Worm (Caenorhabditis elegans) whole organism, young adult: ENCODE measurements around the gene vps-45.

Experiments used
- B0261.1 ChIP-seq: sonication (generic microtip); optimal IDR thresholded peaks from 2 replicates; lab custom pipeline; 2016; ENCODE audit warnings: mild to moderate bottlenecking, missing genetic modification characterization, moderate library complexity, missing compliant biosample characterization
- C06A6.2 ChIP-seq: fragments of 200-800 bp; sonication (Bioruptor generic); conservative IDR thresholded peaks from 2 replicates; pipeline ENCODE4 v1.3.6; 2022; ENCODE audit warnings: missing genetic modification characterization, missing compliant biosample characterization
- F37B4.10 ChIP-seq: fragments of 200-800 bp; sonication (Bioruptor generic); IDR thresholded peaks from 2 replicates; pipeline ENCODE4 v1.3.6; 2022; ENCODE audit warnings: missing genetic modification characterization, missing compliant biosample characterization
- F39B2.1 ChIP-seq: fragments of 200-800 bp; sonication (Bioruptor generic); IDR thresholded peaks from 2 replicates; pipeline ENCODE4 v1.3.6; 2022; ENCODE audit warnings: missing genetic modification reagents, missing genetic modification characterization, missing compliant biosample characterization
- F49E8.2 ChIP-seq: sonication (generic microtip); optimal IDR thresholded peaks from 3 replicates; lab custom pipeline; 2017; ENCODE audit warnings: missing genetic modification characterization, mild to moderate bottlenecking, missing compliant biosample characterization, antibody characterized with exemption, moderate library complexity; ENCODE audit not compliant: insufficient read depth
- F55B11.4 ChIP-seq: sonication (generic microtip); optimal IDR thresholded peaks from 2 replicates; lab custom pipeline; 2016; ENCODE audit warnings: missing compliant biosample characterization, missing genetic modification characterization, borderline replicate concordance; ENCODE audit not compliant: insufficient read depth
- F57C9.4 ChIP-seq: sonication (generic microtip); optimal IDR thresholded peaks from 2 replicates; lab custom pipeline; 2017; ENCODE audit warnings: mild to moderate bottlenecking, missing genetic modification characterization, missing compliant biosample characterization
- K11D2.4 ChIP-seq: fragments of 200-800 bp; sonication (Bioruptor generic); IDR thresholded peaks from 2 replicates; pipeline ENCODE4 v1.3.6; 2022; ENCODE audit warnings: missing genetic modification reagents, missing genetic modification characterization, missing compliant biosample characterization
- T26A5.8 ChIP-seq: sonication (generic microtip); optimal IDR thresholded peaks from 2 replicates; lab custom pipeline; 2016; ENCODE audit warnings: missing genetic modification characterization, missing compliant biosample characterization
- Y53F4B.3 ChIP-seq: fragments of 200-800 bp; sonication (Bioruptor generic); IDR thresholded peaks from 2 replicates; pipeline ENCODE4 v1.3.6; 2022; ENCODE audit warnings: missing genetic modification reagents, missing genetic modification characterization, missing compliant biosample characterization
- Y56A3A.18 ChIP-seq: fragments of 200-800 bp; sonication (Bioruptor generic); IDR thresholded peaks from 2 replicates; pipeline ENCODE4 v1.3.6; 2022; ENCODE audit warnings: missing genetic modification reagents, missing genetic modification characterization, missing compliant biosample characterization
- Y67H2A.10 ChIP-seq: fragments of 200-800 bp; sonication (Bioruptor generic); conservative IDR thresholded peaks from 2 replicates; pipeline ENCODE4 v1.3.6; 2022; ENCODE audit warnings: missing genetic modification reagents, missing genetic modification characterization, missing compliant biosample characterization
- Y95B8A.8 ChIP-seq: fragments of 200-800 bp; sonication (Bioruptor generic); IDR thresholded peaks from 2 replicates; pipeline ENCODE4 v1.3.6; 2022; ENCODE audit warnings: missing genetic modification reagents, missing genetic modification characterization, missing compliant biosample characterization
- akir-1 ChIP-seq: fragments of 200-800 bp; sonication (Bioruptor generic); optimal IDR thresholded peaks from 2 replicates; lab custom pipeline; 2018; ENCODE audit warnings: mild to moderate bottlenecking, missing genetic modification characterization, moderate library complexity, missing compliant biosample characterization
- attf-5 ChIP-seq: fragments of 200-800 bp; sonication (Bioruptor generic); optimal IDR thresholded peaks from 2 replicates; lab custom pipeline; 2018; ENCODE audit warnings: mild to moderate bottlenecking, missing genetic modification characterization, missing compliant biosample characterization
- bed-2 ChIP-seq: fragments of 200-800 bp; sonication (Bioruptor generic); IDR thresholded peaks from 2 replicates; pipeline ENCODE4 v1.3.6; 2022; ENCODE audit warnings: missing genetic modification reagents, missing genetic modification characterization, missing compliant biosample characterization
- ceh-27 ChIP-seq: fragments of 200-800 bp; sonication (Bioruptor generic); optimal IDR thresholded peaks from 2 replicates; lab custom pipeline; 2018; ENCODE audit warnings: mild to moderate bottlenecking, missing genetic modification characterization, moderate library complexity, missing compliant biosample characterization
- dpl-1 ChIP-seq: fragments of 150-350 bp; optimal IDR thresholded peaks from 2 replicates; lab custom pipeline; 2014; ENCODE audit warnings: missing biosample characterization, missing genetic modification reagents, missing genetic modification characterization
- egl-44 ChIP-seq: fragments of 200-800 bp; sonication (Bioruptor generic); IDR thresholded peaks from 2 replicates; pipeline ENCODE4 v1.3.6; 2022; ENCODE audit warnings: missing genetic modification reagents, missing genetic modification characterization, missing compliant biosample characterization
- egrh-3 ChIP-seq: fragments of 200-800 bp; sonication (Bioruptor generic); IDR thresholded peaks from 2 replicates; pipeline ENCODE4 v1.3.6; 2022; ENCODE audit warnings: missing genetic modification reagents, missing genetic modification characterization, missing compliant biosample characterization
- ets-4 ChIP-seq: fragments of 200-800 bp; sonication (Bioruptor generic); optimal IDR thresholded peaks from 2 replicates; lab custom pipeline; 2018; ENCODE audit warnings: mild to moderate bottlenecking, missing genetic modification characterization, missing compliant biosample characterization
- fkh-3 ChIP-seq: sonication (generic microtip); optimal IDR thresholded peaks from 2 replicates; lab custom pipeline; 2016; ENCODE audit warnings: mild to moderate bottlenecking, missing genetic modification characterization, missing compliant biosample characterization
- hlh-26 ChIP-seq: fragments of 200-800 bp; sonication (Bioruptor generic); conservative IDR thresholded peaks from 2 replicates; pipeline ENCODE4 v1.3.6; 2022; ENCODE audit warnings: missing genetic modification reagents, missing genetic modification characterization, missing compliant biosample characterization
- hmg-1.2 ChIP-seq: fragments of 200-800 bp; sonication (Bioruptor generic); IDR thresholded peaks from 2 replicates; pipeline ENCODE4 v1.3.6; 2022; ENCODE audit warnings: missing genetic modification reagents, missing genetic modification characterization, missing compliant biosample characterization
- hmg-20 ChIP-seq: fragments of 200-800 bp; sonication (Bioruptor generic); IDR thresholded peaks from 2 replicates; pipeline ENCODE4 v1.3.6; 2022; ENCODE audit warnings: missing genetic modification reagents, missing genetic modification characterization, missing compliant biosample characterization
- let-526 ChIP-seq: fragments of 200-800 bp; sonication (Bioruptor generic); IDR thresholded peaks from 2 replicates; pipeline ENCODE4 v1.3.6; 2022; ENCODE audit warnings: missing genetic modification reagents, missing genetic modification characterization, missing compliant biosample characterization
- lin-35 ChIP-seq, 3 experiments: fragments of 150-350 bp in 2 of 3; sonication (generic microtip) in 1 of 3; optimal IDR thresholded peaks; 2 replicates each; lab custom pipeline; 2014 to 2018; ENCODE audit warnings: missing biosample characterization in 3 of 3, missing genetic modification characterization in 3 of 3, missing genetic modification reagents in 3 of 3
- lsl-1 ChIP-seq: fragments of 200-800 bp; sonication (Bioruptor generic); optimal IDR thresholded peaks from 2 replicates; lab custom pipeline; 2018; ENCODE audit warnings: mild to moderate bottlenecking, missing genetic modification characterization, moderate library complexity, missing compliant biosample characterization
- mcd-1 ChIP-seq: fragments of 200-800 bp; sonication (Bioruptor generic); IDR thresholded peaks from 2 replicates; pipeline ENCODE4 v1.3.6; 2022; ENCODE audit warnings: missing genetic modification reagents, missing genetic modification characterization, missing compliant biosample characterization
- mel-28 ChIP-seq: sonication (generic microtip); optimal IDR thresholded peaks from 2 replicates; lab custom pipeline; 2016; ENCODE audit warnings: borderline replicate concordance, mild to moderate bottlenecking, missing genetic modification characterization, missing compliant biosample characterization
- mes-4 ChIP-seq: sonication (generic microtip); optimal IDR thresholded peaks from 2 replicates; lab custom pipeline; 2016; ENCODE audit warnings: missing genotype, missing genetic modification characterization, missing compliant biosample characterization
- nfya-1 ChIP-seq: sonication (generic microtip); optimal IDR thresholded peaks from 2 replicates; lab custom pipeline; 2017; ENCODE audit warnings: antibody characterized with exemption, missing compliant biosample characterization, missing genetic modification characterization, borderline replicate concordance; ENCODE audit not compliant: insufficient read depth
- nfyb-1 ChIP-seq: fragments of 200-800 bp; sonication (Bioruptor generic); IDR thresholded peaks from 2 replicates; pipeline ENCODE4 v1.3.6; 2022; ENCODE audit warnings: missing genetic modification reagents, missing genetic modification characterization, missing compliant biosample characterization
- nhr-120 ChIP-seq: fragments of 200-800 bp; sonication (Bioruptor generic); IDR thresholded peaks from 2 replicates; pipeline ENCODE4 v1.3.6; 2022; ENCODE audit warnings: missing genetic modification characterization, missing compliant biosample characterization
- nhr-179 ChIP-seq: sonication (generic microtip); optimal IDR thresholded peaks from 2 replicates; lab custom pipeline; 2016; ENCODE audit warnings: mild to moderate bottlenecking, missing genetic modification characterization, missing compliant biosample characterization
- snpc-4 ChIP-seq, 5 experiments: fragments of 150-350 bp in 1 of 5; sonication (generic microtip) in 4 of 5; optimal IDR thresholded peaks; 2 replicates each; lab custom pipeline; 2014 to 2018; ENCODE audit warnings: missing genetic modification characterization in 5 of 5, missing biosample characterization in 3 of 5, antibody characterized with exemption in 2 of 5, mild to moderate bottlenecking in 2 of 5, missing compliant biosample characterization in 2 of 5, missing genotype in 2 of 5, moderate library complexity in 2 of 5, missing genetic modification reagents in 1 of 5
- sptf-2 ChIP-seq: fragments of 200-800 bp; sonication (Bioruptor generic); optimal IDR thresholded peaks from 2 replicates; lab custom pipeline; 2018; ENCODE audit warnings: mild to moderate bottlenecking, missing genetic modification characterization, missing compliant biosample characterization
- unc-62 ChIP-seq: fragments of 150-350 bp; optimal IDR thresholded peaks from 2 replicates; lab custom pipeline; 2014; ENCODE audit warnings: missing biosample characterization, missing genetic modification reagents, missing genetic modification characterization
- zfh-2 ChIP-seq: fragments of 200-800 bp; sonication (Bioruptor generic); conservative IDR thresholded peaks from 2 replicates; pipeline ENCODE4 v1.3.6; 2022; ENCODE audit warnings: missing genetic modification reagents, missing genetic modification characterization, missing compliant biosample characterization
- ztf-3 ChIP-seq: fragments of 200-800 bp; sonication (Bioruptor generic); optimal IDR thresholded peaks from 2 replicates; lab custom pipeline; 2018; ENCODE audit warnings: mild to moderate bottlenecking, missing genetic modification characterization, missing compliant biosample characterization

vps-45 gene

DNA sequence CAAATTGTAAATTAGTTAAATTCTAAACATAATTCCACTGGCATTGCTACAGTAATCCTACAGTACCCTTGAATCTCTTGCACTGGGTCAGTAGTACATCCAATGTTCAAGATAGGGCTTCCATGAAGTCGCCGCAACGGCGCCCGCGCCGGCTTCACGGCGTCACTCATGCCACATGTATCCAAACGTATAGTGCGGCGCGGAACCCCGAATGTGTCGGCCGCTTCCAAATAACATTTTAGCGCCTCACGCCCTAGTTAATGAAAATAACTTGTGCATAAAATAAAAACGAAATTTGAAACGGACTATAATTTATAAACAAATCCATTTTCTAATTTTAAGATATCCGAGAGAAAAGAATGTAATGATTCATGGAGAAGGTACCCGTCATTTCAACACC, 38.6 kb downstream of the vps-45 start:
- TF ChIP-seq nfya-1, result no peak
- no peak for TF ChIP-seq dpl-1 (GFP tag; lab: Kevin White, UChicago)
- no peak for TF ChIP-seq snpc-4 (GFP tag; optimal IDR thresholded peaks at IDR 0.05; lab: Kevin White, UChicago)
- TF ChIP-seq snpc-4 (tag; optimal IDR thresholded peaks at IDR 0.05; lab: Kevin White, UChicago), result peak in 3 of 4 experiments; percentile 56 to 93 (median 92)
- peak; percentile 47; the same call in 1 of the 2 replicates for TF ChIP-seq hmg-1.2 (GFP tag; lab: Robert Waterston, UW)
- no peak for TF ChIP-seq F37B4.10
- no peak for TF ChIP-seq egrh-3
- TF ChIP-seq, all 124 proteins: peak for 2

ce11 chrX:933504-933903, 41.1 kb downstream of the vps-45 start, which contains the start of gene F35H12.1:
TSS of gene F35H12.1 (plus strand) at chrX:933804.
- TF ChIP-seq lsl-1 (no peak), Y95B8A.8 (GFP tag; lab: Robert Waterston, UW) (no peak)

DNA sequence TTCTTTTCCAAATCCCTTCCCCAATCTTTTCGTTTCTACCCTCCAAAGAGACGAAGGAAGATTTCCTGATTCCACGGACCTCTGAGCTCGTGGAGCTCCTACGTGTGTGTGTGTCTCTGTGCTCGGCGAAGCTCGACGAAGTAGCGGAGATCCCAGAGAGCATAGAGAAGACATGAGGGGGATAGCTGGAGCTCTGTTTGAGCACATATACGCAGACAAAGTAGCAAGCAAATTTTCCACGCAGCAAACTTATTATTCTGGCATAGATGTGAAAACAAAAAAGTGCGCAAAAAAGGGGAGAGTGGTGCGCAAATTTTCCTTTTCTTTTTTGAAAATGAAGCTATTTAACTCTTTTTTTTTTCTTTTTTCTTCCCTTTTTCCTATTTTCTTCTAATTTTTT, 41.8 kb downstream of the vps-45 start:
- TF ChIP-seq egl-44 (GFP tag; lab: Robert Waterston, UW) (no peak), T26A5.8 (no peak), sptf-2 (GFP tag; lab: Kevin White, UChicago) (no peak), attf-5 (GFP tag; lab: Kevin White, UChicago) (no peak), F37B4.10 (no peak), akir-1 (no peak), F57C9.4 (no peak), fkh-3 (no peak), F39B2.1 (GFP tag; lab: Robert Waterston, UW) (no peak), Y67H2A.10 (GFP tag; lab: Robert Waterston, UW) (no peak), K11D2.4 (GFP tag; lab: Robert Waterston, UW) (0 out of 2 replicates have a peak, but pooled peaks have one; percentile 45), Y56A3A.18 (GFP tag; lab: Robert Waterston, UW) (no peak), mel-28 (no peak), mes-4 (tag; lab: Kevin White, UChicago) (no peak), hmg-20 (GFP tag; lab: Robert Waterston, UW) (no peak), mcd-1 (no peak), bed-2 (GFP tag; lab: Robert Waterston, UW) (no peak), Y53F4B.3 (GFP tag; lab: Robert Waterston, UW) (no peak), ceh-27 (peak; percentile 0), let-526 (GFP tag; lab: Robert Waterston, UW) (no peak), B0261.1 (tag; lab: Kevin White, UChicago) (no peak), F49E8.2 (tag; lab: Kevin White, UChicago) (no peak), hmg-1.2 (GFP tag; lab: Robert Waterston, UW) (peak; percentile 4; the same call in 1 of the 2 replicates)

DNA sequence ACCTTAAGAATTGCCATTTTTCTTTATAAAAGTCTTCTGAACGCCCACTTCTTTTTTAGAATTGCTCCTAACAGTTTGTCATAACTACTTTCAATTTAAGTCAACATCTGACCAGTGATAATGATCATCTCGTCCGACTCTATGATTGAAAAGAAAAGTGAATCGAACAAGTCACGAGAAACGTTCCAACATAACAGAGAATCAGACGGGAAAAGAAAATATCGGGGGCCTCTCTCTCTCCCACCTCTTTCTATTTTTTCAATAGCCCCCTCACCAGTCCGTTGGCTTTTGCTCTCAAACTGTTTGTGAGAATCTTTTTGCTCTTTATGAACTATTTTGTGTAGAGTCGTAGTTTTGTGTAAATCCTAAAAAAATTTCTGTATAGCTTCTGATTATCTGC, 47.0 kb downstream of the vps-45 start:
- TF ChIP-seq nfyb-1 (GFP tag; lab: Robert Waterston, UW), result no peak
- no peak for TF ChIP-seq C06A6.2 (GFP tag; lab: Robert Waterston, UW)
- no peak for TF ChIP-seq F55B11.4 (tag; lab: Kevin White, UChicago)
- no peak for TF ChIP-seq nhr-179
- no peak for TF ChIP-seq T26A5.8
- TF ChIP-seq nhr-120 (GFP tag; lab: Robert Waterston, UW), result no peak
- TF ChIP-seq unc-62, result no peak
- no peak for TF ChIP-seq hlh-26
- TF ChIP-seq Y53F4B.3 (GFP tag; lab: Robert Waterston, UW), result no peak
- no peak for TF ChIP-seq zfh-2
- no peak for TF ChIP-seq ets-4 (GFP tag; lab: Kevin White, UChicago)
- no peak for TF ChIP-seq lin-35 (GFP tag; optimal IDR thresholded peaks at IDR 0.05; lab: Kevin White, UChicago)
- TF ChIP-seq Y67H2A.10 (GFP tag; lab: Robert Waterston, UW), result no peak
- no peak for TF ChIP-seq ztf-3 (GFP tag; lab: Kevin White, UChicago)
- TF ChIP-seq, all 124 proteins: peak for 0
